Fruit fly (Drosophila melanogaster) whole organism, embryonic: ENCODE measurements around the gene Obp99c.

Experiments used
- Adf1 ChIP-seq: fragments of 200-800 bp; sonication (Bioruptor generic); IDR thresholded peaks from 2 replicates; pipeline ENCODE4 v1.3.6; 2022; ENCODE audit warnings: missing biosample characterization, missing genetic modification characterization
- CG10209 ChIP-seq: fragments of 200-800 bp; sonication (Bioruptor generic); optimal IDR thresholded peaks from 3 replicates; lab custom pipeline; 2017; ENCODE audit warnings: missing biosample characterization, mild to moderate bottlenecking, missing genetic modification characterization, missing genetic modification reagents
- CG10267 ChIP-seq: fragments of 200-800 bp; sonication (Bioruptor generic); optimal IDR thresholded peaks from 2 replicates; lab custom pipeline; 2018; ENCODE audit warnings: missing biosample characterization, mild to moderate bottlenecking, missing genetic modification characterization, moderate library complexity
- CG10431 ChIP-seq: fragments of 200-800 bp; sonication (Bioruptor generic); optimal IDR thresholded peaks from 3 replicates; lab custom pipeline; 2018; ENCODE audit warnings: missing biosample characterization, mild to moderate bottlenecking, missing genetic modification characterization
- CG12071 ChIP-seq: fragments of 200-800 bp; sonication (Bioruptor generic); optimal IDR thresholded peaks from 3 replicates; lab custom pipeline; 2018; ENCODE audit warnings: missing biosample characterization, mild to moderate bottlenecking, missing genetic modification characterization
- CG13296 ChIP-seq: fragments of 200-800 bp; sonication (Bioruptor generic); optimal IDR thresholded peaks from 3 replicates; lab custom pipeline; 2018; ENCODE audit warnings: missing biosample characterization, mild to moderate bottlenecking, missing genetic modification characterization
- CG15073 ChIP-seq: fragments of 200-800 bp; sonication (Bioruptor generic); optimal IDR thresholded peaks from 2 replicates; lab custom pipeline; 2016; ENCODE audit warnings: missing biosample characterization, missing genetic modification characterization
- CG1602 ChIP-seq: fragments of 200-800 bp; sonication (Bioruptor generic); optimal IDR thresholded peaks from 3 replicates; lab custom pipeline; 2016; ENCODE audit warnings: missing biosample characterization, missing genetic modification characterization
- CG18599 ChIP-seq: fragments of 200-800 bp; sonication (Bioruptor generic); optimal IDR thresholded peaks from 3 replicates; lab custom pipeline; 2017; ENCODE audit warnings: missing biosample characterization, missing genetic modification characterization, mild to moderate bottlenecking, moderate library complexity, missing genetic modification reagents
- CG18619 ChIP-seq: fragments of 200-800 bp; sonication (Bioruptor generic); optimal IDR thresholded peaks from 3 replicates; lab custom pipeline; 2017; ENCODE audit warnings: missing biosample characterization, mild to moderate bottlenecking, missing genetic modification characterization
- CG2129 ChIP-seq: fragments of 200-800 bp; sonication (Bioruptor generic); IDR thresholded peaks from 2 replicates; pipeline ENCODE4 v1.3.6; 2022; ENCODE audit warnings: missing biosample characterization, missing genetic modification characterization; ENCODE audit not compliant: partially characterized antibody
- CG2889 ChIP-seq: fragments of 200-800 bp; sonication (Bioruptor generic); IDR thresholded peaks from 3 replicates; pipeline ENCODE4 v1.3.6; 2022; ENCODE audit warnings: missing biosample characterization, missing genetic modification characterization
- CG32772 ChIP-seq: fragments of 200-800 bp; sonication (Bioruptor generic); IDR thresholded peaks from 2 replicates; pipeline ENCODE4 v1.3.6; 2022; ENCODE audit warnings: missing biosample characterization, missing genetic modification characterization
- CG4360 ChIP-seq: fragments of 200-800 bp; sonication (Bioruptor generic); IDR thresholded peaks from 2 replicates; pipeline ENCODE4 v1.3.6; 2022; ENCODE audit warnings: missing biosample characterization, missing genetic modification characterization
- CG4424 ChIP-seq: fragments of 200-800 bp; sonication (Bioruptor generic); optimal IDR thresholded peaks from 3 replicates; lab custom pipeline; 2016; ENCODE audit warnings: missing biosample characterization, missing genetic modification characterization
- CG6683 ChIP-seq: fragments of 200-800 bp; sonication (Bioruptor generic); optimal IDR thresholded peaks from 2 replicates; lab custom pipeline; 2017; ENCODE audit warnings: missing biosample characterization, mild to moderate bottlenecking, missing genetic modification characterization, missing genetic modification reagents
- CG6854 ChIP-seq: fragments of 200-800 bp; sonication (Bioruptor generic); optimal IDR thresholded peaks from 3 replicates; lab custom pipeline; 2017; ENCODE audit warnings: missing biosample characterization, mild to moderate bottlenecking, missing genetic modification characterization
- CG7556 ChIP-seq: fragments of 200-800 bp; sonication (Bioruptor generic); optimal IDR thresholded peaks from 2 replicates; lab custom pipeline; 2017; ENCODE audit warnings: missing biosample characterization, mild to moderate bottlenecking, missing genetic modification characterization
- CG7786 ChIP-seq: fragments of 200-800 bp; sonication (Bioruptor generic); optimal IDR thresholded peaks from 2 replicates; lab custom pipeline; 2016; ENCODE audit warnings: missing biosample characterization, missing genetic modification characterization
- Chrac-16 ChIP-seq: fragments of 200-800 bp; sonication (Bioruptor generic); optimal IDR thresholded peaks from 3 replicates; lab custom pipeline; 2016; ENCODE audit warnings: missing biosample characterization, missing genetic modification characterization
- CoRest ChIP-seq: fragments of 200-800 bp; sonication (Bioruptor generic); optimal IDR thresholded peaks from 3 replicates; lab custom pipeline; 2018; ENCODE audit warnings: missing biosample characterization, mild to moderate bottlenecking, missing genetic modification characterization, moderate library complexity
- Dbx ChIP-seq: fragments of 200-800 bp; sonication (Bioruptor generic); IDR thresholded peaks from 3 replicates; pipeline ENCODE4 v1.3.6; 2022; ENCODE audit warnings: missing biosample characterization, missing genetic modification characterization
- Drgx ChIP-seq: fragments of 200-800 bp; sonication (Bioruptor generic); IDR thresholded peaks from 2 replicates; pipeline ENCODE4 v1.3.6; 2022; ENCODE audit warnings: missing biosample characterization, missing genetic modification characterization
- Neu2 ChIP-seq: fragments of 200-800 bp; sonication (Bioruptor generic); optimal IDR thresholded peaks from 3 replicates; lab custom pipeline; 2016; ENCODE audit warnings: missing biosample characterization, missing genetic modification characterization, borderline replicate concordance
- Oaz ChIP-seq: fragments of 200-800 bp; sonication (Bioruptor generic); IDR thresholded peaks from 2 replicates; pipeline ENCODE4 v1.3.6; 2022; ENCODE audit warnings: missing biosample characterization, missing genetic modification characterization
- Opbp ChIP-seq: fragments of 200-800 bp; sonication (Bioruptor generic); IDR thresholded peaks from 3 replicates; pipeline ENCODE4 v1.3.6; 2022; ENCODE audit warnings: missing biosample characterization, missing genetic modification characterization; ENCODE audit not compliant: partially characterized antibody
- Poxn ChIP-seq: fragments of 200-800 bp; sonication (Bioruptor generic); IDR thresholded peaks from 2 replicates; pipeline ENCODE4 v1.3.6; 2022; ENCODE audit warnings: missing biosample characterization, missing genetic modification characterization
- Sin3A ChIP-seq: fragments of >200 bp; optimal IDR thresholded peaks from 2 replicates; lab custom pipeline; 2018
- chinmo ChIP-seq: fragments of 200-800 bp; sonication (Bioruptor generic); IDR thresholded peaks from 4 replicates; pipeline ENCODE4 v1.3.6; 2022; ENCODE audit warnings: missing biosample characterization, missing genetic modification characterization; ENCODE audit not compliant: partially characterized antibody
- ci ChIP-seq: fragments of 200-800 bp; sonication (Bioruptor generic); IDR thresholded peaks from 3 replicates; pipeline ENCODE4 v1.3.6; 2022; ENCODE audit warnings: missing biosample characterization, missing genetic modification characterization
- dan ChIP-seq: fragments of 200-800 bp; sonication (Bioruptor generic); IDR thresholded peaks from 2 replicates; pipeline ENCODE4 v1.3.6; 2022; ENCODE audit warnings: missing biosample characterization, missing genetic modification characterization
- dmrt11E ChIP-seq: fragments of 200-800 bp; sonication (Bioruptor generic); optimal IDR thresholded peaks from 3 replicates; lab custom pipeline; 2018; ENCODE audit warnings: missing biosample characterization, mild to moderate bottlenecking, missing genetic modification characterization, moderate library complexity
- fd96Cb ChIP-seq: fragments of 200-800 bp; sonication (Bioruptor generic); optimal IDR thresholded peaks from 2 replicates; lab custom pipeline; 2018; ENCODE audit warnings: missing biosample characterization, mild to moderate bottlenecking, missing genetic modification characterization, moderate library complexity
- fru ChIP-seq: fragments of >200 bp; optimal IDR thresholded peaks from 2 replicates; lab custom pipeline; 2017
- hb ChIP-seq: fragments of 200-800 bp; sonication (Bioruptor generic); IDR thresholded peaks from 3 replicates; pipeline ENCODE4 v1.3.6; 2022; ENCODE audit warnings: missing biosample characterization, missing genetic modification characterization; ENCODE audit not compliant: partially characterized antibody
- her ChIP-seq: fragments of 200-800 bp; sonication (Bioruptor generic); optimal IDR thresholded peaks from 2 replicates; lab custom pipeline; 2016; ENCODE audit warnings: missing biosample characterization, missing genetic modification characterization
- ken ChIP-seq: fragments of 200-800 bp; sonication (Bioruptor generic); IDR thresholded peaks from 3 replicates; pipeline ENCODE4 v1.3.6; 2022; ENCODE audit warnings: missing biosample characterization, missing genetic modification characterization
- luna ChIP-seq: fragments of 200-800 bp; sonication (Bioruptor generic); optimal IDR thresholded peaks from 2 replicates; lab custom pipeline; 2016; ENCODE audit warnings: missing biosample characterization, missing genetic modification characterization
- nerfin-2 ChIP-seq: fragments of 200-800 bp; sonication (Bioruptor generic); IDR thresholded peaks from 2 replicates; pipeline ENCODE4 v1.3.6; 2022; ENCODE audit warnings: missing biosample characterization, missing genetic modification characterization; ENCODE audit not compliant: partially characterized antibody
- nom ChIP-seq: fragments of 200-800 bp; sonication (Bioruptor generic); optimal IDR thresholded peaks from 2 replicates; lab custom pipeline; 2017; ENCODE audit warnings: missing biosample characterization, missing genetic modification characterization, mild to moderate bottlenecking, moderate library complexity, missing genetic modification reagents
- odd ChIP-seq: fragments of 200-800 bp; sonication (Bioruptor generic); optimal IDR thresholded peaks from 2 replicates; lab custom pipeline; 2017; ENCODE audit warnings: missing biosample characterization, mild to moderate bottlenecking, missing genetic modification characterization
- phol ChIP-seq: fragments of 200-800 bp; sonication (Bioruptor generic); optimal IDR thresholded peaks from 3 replicates; lab custom pipeline; 2018; ENCODE audit warnings: missing biosample characterization, mild to moderate bottlenecking, missing genetic modification characterization, moderate library complexity
- sim ChIP-seq: fragments of 200-800 bp; sonication (Bioruptor generic); IDR thresholded peaks from 2 replicates; pipeline ENCODE4 v1.3.6; 2022; ENCODE audit warnings: missing biosample characterization, missing genetic modification characterization
- ssp ChIP-seq: fragments of 200-800 bp; sonication (Bioruptor generic); IDR thresholded peaks from 2 replicates; pipeline ENCODE4 v1.3.6; 2022; ENCODE audit warnings: missing biosample characterization, missing genetic modification characterization
- stc ChIP-seq: fragments of 200-800 bp; sonication (Bioruptor generic); IDR thresholded peaks from 2 replicates; pipeline ENCODE4 v1.3.6; 2022; ENCODE audit warnings: missing biosample characterization, missing genetic modification characterization

Gene Obp99c

dm6 chr3R:29723048-29723656 lies 34.0 kb upstream of the Obp99c start, which contains the start of gene Pcd (continued):
- TF ChIP-seq Chrac-16 (GFP tag; lab: Kevin White, UChicago), result no peak
- no peak for TF ChIP-seq odd (GFP tag; lab: Kevin White, UChicago)
- TF ChIP-seq CG2889, result no peak
- no peak for TF ChIP-seq Drgx (GFP tag; lab: Robert Waterston, UW)
- TF ChIP-seq Dbx (GFP tag; lab: Robert Waterston, UW), result 0 out of 3 replicates have a peak, but pooled peaks have one; percentile 39
- no peak for TF ChIP-seq CG10431 (GFP tag; lab: Kevin White, UChicago)
- no peak for TF ChIP-seq Poxn (GFP tag; lab: Robert Waterston, UW)
- TF ChIP-seq CG15073 (GFP tag; lab: Kevin White, UChicago), result no peak
- no peak for TF ChIP-seq her (GFP tag; lab: Kevin White, UChicago)
- TF ChIP-seq Oaz (GFP tag; lab: Robert Waterston, UW), result no peak
- TF ChIP-seq, all 482 proteins: peak for 62

dm6 chr3R:29722238-29722637 lies 33.1 kb upstream of the Obp99c start, which contains the start of gene CG34296:
Gene CG34296, plus strand, starts transcription at chr3R:29722538.
- no peak for TF ChIP-seq CG12071 (GFP tag; lab: Kevin White, UChicago)
- no peak for TF ChIP-seq CG10267
- TF ChIP-seq CG13296 (GFP tag; lab: Kevin White, UChicago), result no peak
- TF ChIP-seq, all 482 proteins: peak for 0

dm6 chr3R:29718363-29718762 lies 29.3 kb upstream of the Obp99c start, which contains the start of gene CG15506:
Gene CG15506, plus strand, starts transcription at chr3R:29718663.
- TF ChIP-seq ssp, result no peak
- peak; percentile 18; the same call in 1 of the 3 replicates for TF ChIP-seq ci
- no peak for TF ChIP-seq fru (lab: Kevin White, UChicago)
- TF ChIP-seq ken (GFP tag; lab: Robert Waterston, UW), result peak; percentile 24; the same call in 1 of the 3 replicates

- TF ChIP-seq Adf1 (GFP tag; lab: Robert Waterston, UW), result no peak
- no peak for TF ChIP-seq CG32772 (GFP tag; lab: Robert Waterston, UW)
- no peak for TF ChIP-seq chinmo
- peak; percentile 45 for TF ChIP-seq fd96Cb (tag; lab: Kevin White, UChicago)
- no peak for TF ChIP-seq CG15073 (GFP tag; lab: Kevin White, UChicago)
- peak; percentile 17 for TF ChIP-seq dmrt11E (tag; lab: Kevin White, UChicago)
- no peak for TF ChIP-seq Sin3A (lab: Kevin White, UChicago)
- TF ChIP-seq CoRest, result peak; percentile 6
- TF ChIP-seq phol (tag; lab: Kevin White, UChicago), result peak; percentile 50
- TF ChIP-seq CG4424 (GFP tag; lab: Kevin White, UChicago), result no peak
- no peak for TF ChIP-seq sim (GFP tag; lab: Robert Waterston, UW)
- TF ChIP-seq CG7786 (GFP tag; lab: Kevin White, UChicago), result no peak
- TF ChIP-seq CG18619, result no peak
- TF ChIP-seq nerfin-2 (GFP tag; lab: Robert Waterston, UW), result no peak
- no peak for TF ChIP-seq CG6683 (GFP tag; lab: Kevin White, UChicago)
- TF ChIP-seq CG7556 (GFP tag; lab: Kevin White, UChicago), result no peak
- TF ChIP-seq Opbp (GFP tag; lab: Robert Waterston, UW), result no peak
- TF ChIP-seq CG10209, result no peak
- TF ChIP-seq stc, result peak; percentile 41; the same call in 1 of the 2 replicates
- no peak for TF ChIP-seq nom (GFP tag; lab: Kevin White, UChicago)
- TF ChIP-seq dan (GFP tag; lab: Robert Waterston, UW), result no peak
- TF ChIP-seq luna (GFP tag; lab: Kevin White, UChicago), result no peak
- no peak for TF ChIP-seq CG6854 (GFP tag; lab: Kevin White, UChicago)
- no peak for TF ChIP-seq CG4360
- no peak for TF ChIP-seq CG2129 (GFP tag; lab: Robert Waterston, UW)
- no peak for TF ChIP-seq CG18599 (GFP tag; lab: Kevin White, UChicago)
- no peak for TF ChIP-seq hb
- TF ChIP-seq Neu2 (GFP tag; lab: Kevin White, UChicago), result no peak
- no peak for TF ChIP-seq CG1602 (GFP tag; lab: Kevin White, UChicago)
These were observed 28.4 kb upstream of the Obp99c start for dm6 chr3R:29717519-29717918.
